Worm (Caenorhabditis elegans): ENCODE data around the gene F49F1.2.

DNA sequence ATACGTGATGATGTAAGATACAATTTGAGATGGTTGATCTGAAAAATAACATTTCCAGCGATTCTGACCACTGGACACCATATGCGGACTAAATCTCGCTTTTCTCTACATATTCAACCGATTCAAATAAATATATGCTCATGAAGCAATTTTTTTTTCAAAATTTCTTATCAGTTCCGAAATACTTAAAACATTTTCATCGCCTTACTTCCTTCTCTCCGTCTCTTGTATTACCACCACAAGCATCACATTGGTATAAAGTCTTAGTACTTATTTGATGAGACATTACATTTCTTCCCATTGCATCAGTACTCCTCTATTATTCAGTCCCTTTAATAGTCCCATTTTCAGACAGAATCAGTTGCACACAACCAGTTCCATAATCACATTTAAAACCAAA is 38.9 kb downstream of the F49F1.2 start, which contains the start of gene K08D10.14:
- no peak for TF ChIP-seq flt-1 (GFP tag; IDR thresholded peaks at IDR 0.05)
- TF ChIP-seq cog-1 (tag; optimal IDR thresholded peaks at IDR 0.05), result no peak

Measured in whole organism, midembryonic.